Worm (Caenorhabditis elegans) whole organism, early embryonic: ENCODE results near the gene ckb-4.

ENCODE experiments used
- hmg-4 ChIP-seq: fragments of 200-800 bp; sonication (Bioruptor generic); optimal IDR thresholded peaks from 2 replicates; lab custom pipeline; 2018; ENCODE audit warnings: mild to moderate bottlenecking, missing genetic modification characterization, missing compliant biosample characterization
- tbx-37 ChIP-seq: fragments of 200-800 bp; sonication (Bioruptor generic); conservative IDR thresholded peaks from 2 replicates; pipeline ENCODE4 v1.3.6; 2022; ENCODE audit warnings: missing genetic modification reagents, missing genetic modification characterization, missing compliant biosample characterization

DNA sequence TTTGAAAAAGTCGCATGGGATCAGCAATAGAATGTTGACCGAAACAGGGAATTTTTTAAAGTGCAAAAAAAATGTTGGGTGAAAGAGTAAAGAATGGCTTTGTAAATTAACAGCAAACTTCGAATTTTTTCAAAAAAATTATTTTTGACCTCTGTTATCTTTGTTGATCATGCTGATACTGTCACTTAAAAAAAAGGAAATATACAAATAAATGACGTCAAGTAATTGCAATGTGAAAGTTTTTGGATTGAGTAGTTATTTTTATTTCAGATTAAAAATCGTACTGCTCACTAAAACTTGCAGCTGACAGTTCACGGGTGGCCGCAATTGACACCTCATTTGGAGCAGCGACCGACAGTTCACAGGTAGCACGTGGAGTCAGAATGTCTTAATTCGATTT is 41.6 kb upstream of the ckb-4 start, which contains the start of gene C45H4.13:
- TF ChIP-seq tbx-37 (GFP tag; lab: Robert Waterston, UW) (no peak), hmg-4 (GFP tag; lab: Kevin White, UChicago) (no peak)
